Worm (Caenorhabditis elegans): ENCODE data around the gene C56E6.4.

DNA sequence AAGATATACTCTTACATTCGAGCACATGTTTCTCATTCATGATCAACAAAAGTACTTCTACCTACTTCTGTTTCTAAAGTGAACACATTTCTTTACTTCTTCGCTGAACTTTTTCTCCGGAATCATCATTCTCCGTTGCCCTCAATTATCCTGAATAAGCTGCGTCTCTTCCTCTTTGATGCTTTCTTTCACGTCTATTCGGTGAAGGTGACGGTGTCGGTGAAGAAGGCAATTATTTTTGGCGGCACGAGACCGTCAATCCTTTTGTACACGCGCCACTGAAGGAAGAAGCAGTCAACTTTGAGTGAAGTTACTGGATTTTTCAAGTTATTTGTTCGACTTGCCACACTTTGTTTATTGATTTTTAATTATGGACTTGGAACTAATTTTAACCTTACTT is 3.0 kb upstream of the C56E6.4 start, which contains the start of gene abch-1:
- TF ChIP-seq elt-1 (tag; optimal IDR thresholded peaks at IDR 0.05) (no peak), nhr-25 (tag; optimal IDR thresholded peaks at IDR 0.05) (no peak), nhr-76 (tag; optimal IDR thresholded peaks at IDR 0.05) (no peak), nhr-12 (tag; optimal IDR thresholded peaks at IDR 0.05) (no peak), nhr-237 (tag; optimal IDR thresholded peaks at IDR 0.05) (no peak), fkh-10 (GFP tag; optimal IDR thresholded peaks at IDR 0.05) (no peak), egl-27 (tag; optimal IDR thresholded peaks at IDR 0.05) (no peak)
